Worm (Caenorhabditis elegans): ENCODE data around the gene ugt-55.

DNA sequence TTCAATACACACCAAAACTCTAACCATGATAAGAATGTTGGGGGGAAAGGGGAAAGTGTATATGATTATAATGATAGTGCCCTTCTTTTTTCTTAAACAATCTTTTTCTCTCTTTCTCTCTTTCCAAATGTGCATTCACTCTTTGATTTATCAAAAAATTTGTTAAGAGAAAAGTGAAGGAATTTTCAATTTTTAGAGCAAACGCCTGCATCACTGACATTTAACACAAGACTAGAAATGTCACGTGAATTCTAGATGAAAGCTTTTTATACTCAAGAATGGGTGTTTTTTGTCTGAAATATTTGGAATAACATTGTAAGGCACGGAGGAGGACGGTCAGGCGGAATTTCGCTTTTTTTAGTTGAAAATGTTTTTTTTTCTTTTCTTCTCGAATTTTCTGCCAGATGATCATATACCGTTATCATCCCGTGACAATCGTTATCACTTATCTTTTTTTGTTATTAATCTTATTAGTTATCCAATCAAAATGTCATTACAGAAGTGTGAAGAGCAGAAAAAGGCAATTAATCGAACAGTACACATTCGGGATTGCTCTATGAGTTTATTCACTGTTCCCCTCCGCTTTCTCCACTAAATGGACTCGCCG, 45.6 kb downstream of the ugt-55 start, which contains the start of the genes frm-7 and F55C5.17:
- TF ChIP-seq sdz-12 (GFP tag; optimal IDR thresholded peaks at IDR 0.05): no peak
- no peak for TF ChIP-seq ceh-20 (GFP tag; IDR thresholded peaks at IDR 0.05)

All from whole organism, L4 larva.